Fruit fly (Drosophila melanogaster) whole organism, embryonic: ENCODE data around the gene CG1607.

Experiments
- Awh ChIP-seq: fragments of 200-800 bp; sonication (Bioruptor generic); IDR thresholded peaks from 2 replicates; pipeline ENCODE4, ENCODE4 v1.3.6; 2022; ENCODE audit warnings: missing biosample characterization, missing genetic modification characterization
- BtbVII ChIP-seq: fragments of 200-800 bp; sonication (Bioruptor generic); optimal IDR thresholded peaks from 3 replicates; lab custom pipeline; 2017; ENCODE audit warnings: missing biosample characterization, mild to moderate bottlenecking, missing genetic modification characterization
- CG10543 ChIP-seq: fragments of 200-800 bp; sonication (Bioruptor generic); optimal IDR thresholded peaks from 3 replicates; lab custom pipeline; 2017; ENCODE audit warnings: missing biosample characterization, mild to moderate bottlenecking, missing genetic modification characterization, moderate library complexity
- CG11723 ChIP-seq: fragments of 200-800 bp; sonication (Bioruptor generic); optimal IDR thresholded peaks from 2 replicates; lab custom pipeline; 2017; ENCODE audit warnings: missing biosample characterization, mild to moderate bottlenecking, missing genetic modification characterization
- CG13894 ChIP-seq: fragments of 200-800 bp; sonication (Bioruptor generic); optimal IDR thresholded peaks from 3 replicates; lab custom pipeline; 2018; ENCODE audit warnings: missing biosample characterization, mild to moderate bottlenecking, missing genetic modification characterization, moderate library complexity
- CG15479 ChIP-seq: fragments of 200-800 bp; sonication (Bioruptor generic); optimal IDR thresholded peaks from 3 replicates; lab custom pipeline; 2019; ENCODE audit warnings: missing biosample characterization, mild to moderate bottlenecking, missing genetic modification characterization, moderate library complexity
- CG15696 ChIP-seq: fragments of 200-800 bp; sonication (Bioruptor generic); optimal IDR thresholded peaks from 2 replicates; lab custom pipeline; 2019; ENCODE audit warnings: missing biosample characterization, mild to moderate bottlenecking, missing genetic modification characterization, moderate library complexity
- CG16863 ChIP-seq: fragments of 200-800 bp; sonication (Bioruptor generic); optimal IDR thresholded peaks from 3 replicates; lab custom pipeline; 2016; ENCODE audit warnings: missing biosample characterization, missing genetic modification characterization
- CG17361 ChIP-seq: fragments of 200-800 bp; sonication (Bioruptor generic); IDR thresholded peaks from 3 replicates; pipeline ENCODE4 v1.3.6; 2022; ENCODE audit warnings: missing biosample characterization, missing genetic modification characterization
- CG18599 ChIP-seq: fragments of 200-800 bp; sonication (Bioruptor generic); optimal IDR thresholded peaks from 3 replicates; lab custom pipeline; 2017; ENCODE audit warnings: missing biosample characterization, missing genetic modification characterization, mild to moderate bottlenecking, moderate library complexity, missing genetic modification reagents
- CG32767 ChIP-seq: fragments of 200-800 bp; sonication (Bioruptor generic); IDR thresholded peaks from 2 replicates; pipeline ENCODE4 v1.3.6; 2022; ENCODE audit warnings: missing biosample characterization, missing genetic modification characterization
- CG3407 ChIP-seq: fragments of 200-800 bp; sonication (Bioruptor generic); optimal IDR thresholded peaks from 2 replicates; lab custom pipeline; 2018; ENCODE audit warnings: missing biosample characterization, mild to moderate bottlenecking, missing genetic modification characterization
- CG3726 ChIP-seq: fragments of 200-800 bp; sonication (Bioruptor generic); IDR thresholded peaks from 3 replicates; pipeline ENCODE4, ENCODE4 v1.3.6; 2022; ENCODE audit warnings: missing biosample characterization, missing genetic modification characterization
- CG4617 ChIP-seq: fragments of 200-800 bp; sonication (Bioruptor generic); optimal IDR thresholded peaks from 3 replicates; lab custom pipeline; 2016; ENCODE audit warnings: missing biosample characterization, missing genetic modification characterization, borderline replicate concordance
- CG7372 ChIP-seq: fragments of 200-800 bp; sonication (Bioruptor generic); IDR thresholded peaks from 2 replicates; pipeline ENCODE4 v1.3.6; 2022; ENCODE audit warnings: missing biosample characterization, missing genetic modification characterization
- CG9727 ChIP-seq: fragments of 200-800 bp; sonication (Bioruptor generic); optimal IDR thresholded peaks from 3 replicates; lab custom pipeline; 2017; ENCODE audit warnings: missing biosample characterization, mild to moderate bottlenecking, missing genetic modification characterization
- CG9876 ChIP-seq: fragments of 200-800 bp; sonication (Bioruptor generic); optimal IDR thresholded peaks from 2 replicates; lab custom pipeline; 2016; ENCODE audit warnings: missing biosample characterization, missing genetic modification characterization
- Camta ChIP-seq: fragments of 200-800 bp; sonication (Bioruptor generic); optimal IDR thresholded peaks from 2 replicates; lab custom pipeline; 2016; ENCODE audit warnings: missing biosample characterization, missing genetic modification characterization
- CrebB ChIP-seq: fragments of 200-800 bp; sonication (Bioruptor generic); optimal IDR thresholded peaks from 3 replicates; lab custom pipeline; 2018; ENCODE audit warnings: missing biosample characterization, mild to moderate bottlenecking, missing genetic modification characterization
- Hsf ChIP-seq: fragments of 200-800 bp; sonication (Bioruptor generic); optimal IDR thresholded peaks from 3 replicates; lab custom pipeline; 2016; ENCODE audit warnings: missing biosample characterization, missing genetic modification characterization
- NC2β ChIP-seq: fragments of 200-800 bp; sonication (Bioruptor generic); optimal IDR thresholded peaks from 2 replicates; lab custom pipeline; 2016; ENCODE audit warnings: missing biosample characterization, missing genetic modification characterization
- NFAT ChIP-seq: fragments of 200-800 bp; sonication (Bioruptor generic); IDR thresholded peaks from 2 replicates; pipeline ENCODE4 v1.3.6; 2022; ENCODE audit warnings: missing biosample characterization, missing genetic modification characterization
- Neu2 ChIP-seq: fragments of 200-800 bp; sonication (Bioruptor generic); optimal IDR thresholded peaks from 3 replicates; lab custom pipeline; 2016; ENCODE audit warnings: missing biosample characterization, missing genetic modification characterization, borderline replicate concordance
- Spps ChIP-seq: fragments of 200-800 bp; sonication (Bioruptor generic); optimal IDR thresholded peaks from 2 replicates; lab custom pipeline; 2018; ENCODE audit warnings: missing biosample characterization, mild to moderate bottlenecking, missing genetic modification characterization
- Sry-β ChIP-seq: fragments of 200-800 bp; sonication (Bioruptor generic); optimal IDR thresholded peaks from 2 replicates; lab custom pipeline; 2018; ENCODE audit warnings: missing biosample characterization, mild to moderate bottlenecking, missing genetic modification characterization, moderate library complexity
- Stat92E ChIP-seq, 3 experiments: fragments of >200 bp in 2 of 3; fragments of 200-800 bp in 1 of 3; sonication (Bioruptor generic) in 1 of 3; optimal IDR thresholded peaks; 2 replicates each; lab custom pipeline; 2017 to 2019; ENCODE audit warnings: missing biosample characterization in 3 of 3, missing genetic modification characterization in 3 of 3, mild to moderate bottlenecking in 1 of 3, moderate library complexity in 1 of 3
- ac ChIP-seq: fragments of 200-800 bp; sonication (Bioruptor generic); optimal IDR thresholded peaks from 3 replicates; lab custom pipeline; 2017; ENCODE audit warnings: missing biosample characterization, mild to moderate bottlenecking, missing genetic modification characterization
- ase ChIP-seq: fragments of 200-800 bp; sonication (Bioruptor generic); IDR thresholded peaks from 3 replicates; pipeline ENCODE4 v1.3.6; 2022; ENCODE audit warnings: missing biosample characterization, missing genetic modification characterization
- bab2 ChIP-seq: fragments of 200-800 bp; sonication (Bioruptor generic); optimal IDR thresholded peaks from 2 replicates; lab custom pipeline; 2016; ENCODE audit warnings: missing biosample characterization, missing genetic modification characterization
- bbx ChIP-seq: fragments of 200-800 bp; sonication (Bioruptor generic); IDR thresholded peaks from 2 replicates; pipeline ENCODE4 v1.3.6; 2022; ENCODE audit warnings: missing biosample characterization, missing genetic modification characterization; ENCODE audit not compliant: partially characterized antibody
- bcd ChIP-seq: fragments of 200-800 bp; sonication (Bioruptor generic); optimal IDR thresholded peaks from 2 replicates; lab custom pipeline; 2017; ENCODE audit warnings: missing biosample characterization, mild to moderate bottlenecking, missing genetic modification characterization
- bsh ChIP-seq, 2 experiments: fragments of 200-800 bp; sonication (Bioruptor generic); optimal IDR thresholded peaks; 2 replicates each; lab custom pipeline; 2017 to 2018; ENCODE audit warnings: mild to moderate bottlenecking in 2 of 2, missing biosample characterization in 2 of 2, missing genetic modification characterization in 2 of 2, moderate library complexity in 1 of 2
- chif ChIP-seq, 2 experiments: fragments of 200-800 bp; sonication (Bioruptor generic); optimal IDR thresholded peaks; 3 replicates each; lab custom pipeline; 2016; ENCODE audit warnings: missing biosample characterization in 2 of 2, missing genetic modification characterization in 2 of 2
- chm ChIP-seq: fragments of 200-800 bp; sonication (Bioruptor generic); IDR thresholded peaks from 2 replicates; pipeline ENCODE4 v1.3.6; 2022; ENCODE audit warnings: missing biosample characterization, missing genetic modification characterization
- ci ChIP-seq: fragments of 200-800 bp; sonication (Bioruptor generic); IDR thresholded peaks from 3 replicates; pipeline ENCODE4 v1.3.6; 2022; ENCODE audit warnings: missing biosample characterization, missing genetic modification characterization
- dmrt11E ChIP-seq: fragments of 200-800 bp; sonication (Bioruptor generic); optimal IDR thresholded peaks from 3 replicates; lab custom pipeline; 2018; ENCODE audit warnings: missing biosample characterization, mild to moderate bottlenecking, missing genetic modification characterization, moderate library complexity
- ftz-f1 ChIP-seq: fragments of 200-800 bp; sonication (Bioruptor generic); optimal IDR thresholded peaks from 2 replicates; lab custom pipeline; 2016; ENCODE audit warnings: missing biosample characterization, missing genetic modification characterization
- gce ChIP-seq: fragments of 200-800 bp; sonication (Bioruptor generic); IDR thresholded peaks from 3 replicates; pipeline ENCODE4 v1.3.6; 2022; ENCODE audit warnings: missing biosample characterization, missing genetic modification characterization
- gt ChIP-seq: fragments of 200-800 bp; sonication (Bioruptor generic); IDR thresholded peaks from 2 replicates; pipeline ENCODE4 v1.3.6; 2022; ENCODE audit warnings: missing biosample characterization, missing genetic modification characterization
- ken ChIP-seq: fragments of 200-800 bp; sonication (Bioruptor generic); IDR thresholded peaks from 3 replicates; pipeline ENCODE4 v1.3.6; 2022; ENCODE audit warnings: missing biosample characterization, missing genetic modification characterization
- lov ChIP-seq, 2 experiments: fragments of 200-800 bp in 1 of 2; fragments of >200 bp in 1 of 2; sonication (Bioruptor generic) in 1 of 2; IDR thresholded peaks in 1 of 2; optimal IDR thresholded peaks in 1 of 2; 2 replicates in 1 of 2; 3 replicates in 1 of 2; pipeline versions ENCODE4 v1.3.6 to Lab custom; 2017 to 2022; ENCODE audit warnings: missing biosample characterization in 1 of 2, missing genetic modification characterization in 1 of 2
- mam ChIP-seq: fragments of 200-800 bp; sonication (Bioruptor generic); optimal IDR thresholded peaks from 3 replicates; lab custom pipeline; 2016; ENCODE audit warnings: missing biosample characterization, missing genetic modification characterization
- mirr ChIP-seq: fragments of 200-800 bp; sonication (Bioruptor generic); optimal IDR thresholded peaks from 3 replicates; lab custom pipeline; 2018; ENCODE audit warnings: missing biosample characterization, mild to moderate bottlenecking, missing genetic modification characterization
- onecut ChIP-seq: fragments of 200-800 bp; sonication (Bioruptor generic); IDR thresholded peaks from 2 replicates; pipeline ENCODE4 v1.3.6; 2022; ENCODE audit warnings: missing biosample characterization, missing genetic modification characterization
- so ChIP-seq: fragments of 200-800 bp; sonication (Bioruptor generic); IDR thresholded peaks from 3 replicates; pipeline ENCODE4 v1.3.6; 2022; ENCODE audit warnings: missing biosample characterization, missing genetic modification characterization
- tio ChIP-seq: fragments of 200-800 bp; sonication (Bioruptor generic); optimal IDR thresholded peaks from 2 replicates; lab custom pipeline; 2017; ENCODE audit warnings: missing biosample characterization, missing genetic modification characterization, inconsistent platforms
- trem ChIP-seq: fragments of 200-800 bp; optimal IDR thresholded peaks from 3 replicates; lab custom pipeline; 2019; ENCODE audit warnings: missing biosample characterization, mild to moderate bottlenecking, missing genetic modification characterization, moderate library complexity
- twi ChIP-seq: fragments of 200-800 bp; optimal IDR thresholded peaks from 2 replicates; lab custom pipeline; 2019; ENCODE audit warnings: missing biosample characterization, mild to moderate bottlenecking, missing genetic modification characterization, moderate library complexity
- z ChIP-seq: fragments of 200-800 bp; sonication (Bioruptor generic); IDR thresholded peaks from 3 replicates; pipeline ENCODE4 v1.3.6; 2022; ENCODE audit warnings: missing biosample characterization, missing genetic modification characterization

CG1607 gene

dm6 chr3R:31395222-31395831, 13.4 kb downstream of the CG1607 start, which contains the start of the genes Ugt35D1 and Gcn2 (continued):
- TF ChIP-seq CG16863 (GFP tag; lab: Kevin White, UChicago) (peak; percentile 51), trem (tag; lab: Kevin White, UChicago) (peak; percentile 24), CG3726 (GFP tag; lab: Robert Waterston, UW) (no peak), ci (GFP tag; lab: Robert Waterston, UW) (peak; percentile 83), gt (GFP tag; lab: Robert Waterston, UW) (no peak), mam (GFP tag; lab: Kevin White, UChicago) (no peak), chm (peak; percentile 78; the same call in 1 of the 2 replicates), CG9727 (GFP tag; lab: Kevin White, UChicago) (peak; percentile 77), CG7372 (no peak), BtbVII (GFP tag; lab: Kevin White, UChicago) (no peak), z (GFP tag; lab: Robert Waterston, UW) (no peak), CG15696 (peak; percentile 83), bbx (GFP tag; lab: Robert Waterston, UW) (peak; percentile 58), NC2β (GFP tag; lab: Kevin White, UChicago) (peak; percentile 51), Neu2 (no peak), so (GFP tag; lab: Robert Waterston, UW) (0 out of 3 replicates have a peak, but pooled peaks have one; percentile 44), NFAT (GFP tag; lab: Robert Waterston, UW) (no peak), Spps (peak; percentile 62), mirr (no peak), bcd (GFP tag; lab: Kevin White, UChicago) (peak; percentile 52), CG17361 (GFP tag; lab: Robert Waterston, UW) (no peak), CG4617 (GFP tag; lab: Kevin White, UChicago) (peak; percentile 48), CrebB (tag; lab: Kevin White, UChicago) (no peak), CG11723 (GFP tag; lab: Kevin White, UChicago) (no peak), Hsf (peak; percentile 19), bsh (GFP tag; optimal IDR thresholded peaks at IDR 0.05; lab: Kevin White, UChicago) (peak in 1 of 2 experiments; percentile 50), Stat92E (GFP tag; optimal IDR thresholded peaks at IDR 0.05; lab: Kevin White, UChicago) (no peak), bab2 (GFP tag; lab: Kevin White, UChicago) (peak; percentile 82), lov (optimal IDR thresholded peaks at IDR 0.05; lab: Kevin White, UChicago) (no peak), lov (GFP tag; IDR thresholded peaks at IDR 0.05; lab: Robert Waterston, UW) (peak; percentile 71; the same call in 1 of the 3 replicates), onecut (GFP tag; lab: Robert Waterston, UW) (no peak; the same call in none of the 2 replicates), CG32767 (GFP tag; lab: Robert Waterston, UW) (peak; percentile 58; the same call in 1 of the 2 replicates), ac (GFP tag; lab: Kevin White, UChicago) (peak; percentile 65), CG9876 (GFP tag; lab: Kevin White, UChicago) (peak; percentile 0), CG15479 (GFP tag; lab: Kevin White, UChicago) (peak; percentile 43), chif (GFP tag; optimal IDR thresholded peaks at IDR 0.05; lab: Kevin White, UChicago) (peak in 1 of 2 experiments; percentile 44), twi (tag; lab: Kevin White, UChicago) (no peak), CG10543 (GFP tag; lab: Kevin White, UChicago) (no peak), Sry-β (peak; percentile 41), ken (GFP tag; lab: Robert Waterston, UW) (0 out of 3 replicates have a peak, but pooled peaks have one; percentile 24), CG18599 (GFP tag; lab: Kevin White, UChicago) (peak; percentile 1), CG3407 (peak; percentile 75), ftz-f1 (GFP tag; lab: Kevin White, UChicago) (no peak), gce (GFP tag; lab: Robert Waterston, UW) (peak; percentile 77; the same call in 2 of the 3 replicates), CG13894 (tag; lab: Kevin White, UChicago) (no peak), ase (peak; percentile 31; the same call in 1 of the 3 replicates), dmrt11E (tag; lab: Kevin White, UChicago) (peak; percentile 67), tio (GFP tag; lab: Kevin White, UChicago) (no peak), Camta (GFP tag; lab: Kevin White, UChicago) (peak; percentile 66), Awh (GFP tag; lab: Robert Waterston, UW) (peak; percentile 86)
